Fruit fly (Drosophila melanogaster) whole organism, embryonic: ENCODE data around the gene Ptp10D.
A peak's percentile ranks its signal among the peaks of the same experiment; 100 is the strongest.

Experiments used
- Antp ChIP-seq: fragments of 200-800 bp; sonication (Bioruptor generic); optimal IDR thresholded peaks from 3 replicates; lab custom pipeline; 2016; ENCODE audit warnings: missing biosample characterization, missing genetic modification characterization
- Atf3 ChIP-seq: fragments of 200-800 bp; sonication (Bioruptor generic); optimal IDR thresholded peaks from 3 replicates; lab custom pipeline; 2016; ENCODE audit warnings: missing biosample characterization, missing genetic modification characterization
- Awh ChIP-seq: fragments of 200-800 bp; sonication (Bioruptor generic); IDR thresholded peaks from 2 replicates; pipeline ENCODE4, ENCODE4 v1.3.6; 2022; ENCODE audit warnings: missing biosample characterization, missing genetic modification characterization
- C15 ChIP-seq: fragments of 200-800 bp; sonication (Bioruptor generic); IDR thresholded peaks from 3 replicates; pipeline ENCODE4 v1.3.6; 2022; ENCODE audit warnings: missing biosample characterization, missing genetic modification characterization
- CG10267 ChIP-seq: fragments of 200-800 bp; sonication (Bioruptor generic); optimal IDR thresholded peaks from 2 replicates; lab custom pipeline; 2018; ENCODE audit warnings: missing biosample characterization, mild to moderate bottlenecking, missing genetic modification characterization, moderate library complexity
- CG11398 ChIP-seq: fragments of 200-800 bp; sonication (Bioruptor generic); optimal IDR thresholded peaks from 2 replicates; lab custom pipeline; 2016; ENCODE audit warnings: missing biosample characterization, missing genetic modification characterization
- CG11504 ChIP-seq: fragments of 200-800 bp; sonication (Bioruptor generic); optimal IDR thresholded peaks from 3 replicates; lab custom pipeline; 2019; ENCODE audit warnings: missing biosample characterization, mild to moderate bottlenecking, missing genetic modification characterization, moderate library complexity
- CG11560 ChIP-seq: fragments of 200-800 bp; sonication (Bioruptor generic); IDR thresholded peaks from 3 replicates; pipeline ENCODE4 v1.3.6; 2022; ENCODE audit warnings: missing biosample characterization, missing genetic modification characterization
- CG13894 ChIP-seq: fragments of 200-800 bp; sonication (Bioruptor generic); optimal IDR thresholded peaks from 3 replicates; lab custom pipeline; 2018; ENCODE audit warnings: missing biosample characterization, mild to moderate bottlenecking, missing genetic modification characterization, moderate library complexity
- CG14965 ChIP-seq: fragments of 200-800 bp; sonication (Bioruptor generic); optimal IDR thresholded peaks from 2 replicates; lab custom pipeline; 2016; ENCODE audit warnings: missing biosample characterization, missing genetic modification characterization, borderline replicate concordance
- CG15269 ChIP-seq: fragments of 200-800 bp; sonication (Bioruptor generic); optimal IDR thresholded peaks from 2 replicates; lab custom pipeline; 2018; ENCODE audit warnings: missing biosample characterization, mild to moderate bottlenecking, missing genetic modification characterization, moderate library complexity
- CG1529 ChIP-seq: fragments of 200-800 bp; sonication (Bioruptor generic); optimal IDR thresholded peaks from 3 replicates; lab custom pipeline; 2018; ENCODE audit warnings: missing biosample characterization, missing genetic modification characterization
- CG17829 ChIP-seq: fragments of 200-800 bp; optimal IDR thresholded peaks from 2 replicates; lab custom pipeline; 2019; ENCODE audit warnings: missing biosample characterization, mild to moderate bottlenecking, missing genetic modification characterization, moderate library complexity
- CG18476 ChIP-seq: fragments of 200-800 bp; sonication (Bioruptor generic); optimal IDR thresholded peaks from 2 replicates; lab custom pipeline; 2016; ENCODE audit warnings: missing biosample characterization, mild to moderate bottlenecking, missing genetic modification characterization
- CG2129 ChIP-seq: fragments of 200-800 bp; sonication (Bioruptor generic); IDR thresholded peaks from 2 replicates; pipeline ENCODE4 v1.3.6; 2022; ENCODE audit warnings: missing biosample characterization, missing genetic modification characterization; ENCODE audit not compliant: partially characterized antibody
- CG2678 ChIP-seq: fragments of 200-800 bp; sonication (Bioruptor generic); optimal IDR thresholded peaks from 3 replicates; lab custom pipeline; 2019; ENCODE audit warnings: missing biosample characterization, mild to moderate bottlenecking, missing genetic modification characterization, moderate library complexity
- CG2889 ChIP-seq: fragments of 200-800 bp; sonication (Bioruptor generic); IDR thresholded peaks from 3 replicates; pipeline ENCODE4 v1.3.6; 2022; ENCODE audit warnings: missing biosample characterization, missing genetic modification characterization
- CG31388 ChIP-seq: fragments of 200-800 bp; sonication (Bioruptor generic); optimal IDR thresholded peaks from 2 replicates; lab custom pipeline; 2016; ENCODE audit warnings: missing biosample characterization, missing genetic modification characterization
- CG4730 ChIP-seq: fragments of 200-800 bp; sonication (Bioruptor generic); IDR thresholded peaks from 2 replicates; pipeline ENCODE4 v1.3.6; 2022; ENCODE audit warnings: missing biosample characterization, missing genetic modification characterization
- CG6654 ChIP-seq: fragments of 200-800 bp; sonication (Bioruptor generic); optimal IDR thresholded peaks from 2 replicates; lab custom pipeline; 2017; ENCODE audit warnings: missing biosample characterization, mild to moderate bottlenecking, missing genetic modification characterization
- CG7839 ChIP-seq: fragments of 200-800 bp; sonication (Bioruptor generic); optimal IDR thresholded peaks from 3 replicates; lab custom pipeline; 2018; ENCODE audit warnings: missing biosample characterization, mild to moderate bottlenecking, missing genetic modification characterization, moderate library complexity
- CG7928 ChIP-seq: fragments of 200-800 bp; sonication (Bioruptor generic); optimal IDR thresholded peaks from 2 replicates; lab custom pipeline; 2017; ENCODE audit warnings: missing biosample characterization, mild to moderate bottlenecking, missing genetic modification characterization
- CG8478 ChIP-seq: fragments of >200 bp; optimal IDR thresholded peaks from 2 replicates; lab custom pipeline; 2018
- CG9797 ChIP-seq: fragments of 200-800 bp; sonication (Bioruptor generic); optimal IDR thresholded peaks from 3 replicates; lab custom pipeline; 2018; ENCODE audit warnings: missing biosample characterization, mild to moderate bottlenecking, missing genetic modification characterization
- CG9876 ChIP-seq: fragments of 200-800 bp; sonication (Bioruptor generic); optimal IDR thresholded peaks from 2 replicates; lab custom pipeline; 2016; ENCODE audit warnings: missing biosample characterization, missing genetic modification characterization
- CkIIα-i1 ChIP-seq: fragments of 200-800 bp; sonication (Bioruptor generic); IDR thresholded peaks from 2 replicates; pipeline ENCODE4 v1.3.6; 2022; ENCODE audit warnings: missing biosample characterization, missing genetic modification characterization
- Drgx ChIP-seq: fragments of 200-800 bp; sonication (Bioruptor generic); IDR thresholded peaks from 2 replicates; pipeline ENCODE4 v1.3.6; 2022; ENCODE audit warnings: missing biosample characterization, missing genetic modification characterization
- Gug ChIP-seq: fragments of 200-800 bp; sonication (Bioruptor generic); IDR thresholded peaks from 4 replicates; pipeline ENCODE4 v1.3.6; 2022; ENCODE audit warnings: missing biosample characterization, missing genetic modification characterization
- Hr78 ChIP-seq, 2 experiments: fragments of 200-800 bp in 1 of 2; fragments of >200 bp in 1 of 2; sonication (Bioruptor generic) in 1 of 2; optimal IDR thresholded peaks; 2 replicates each; lab custom pipeline; 2017 to 2019; ENCODE audit warnings: missing biosample characterization in 2 of 2, missing genetic modification characterization in 2 of 2, mild to moderate bottlenecking in 1 of 2, moderate library complexity in 1 of 2
- Mes4 ChIP-seq: fragments of 200-800 bp; sonication (Bioruptor generic); optimal IDR thresholded peaks from 2 replicates; lab custom pipeline; 2016; ENCODE audit warnings: missing biosample characterization, missing genetic modification characterization
- PHDP ChIP-seq: fragments of 200-800 bp; sonication (Bioruptor generic); optimal IDR thresholded peaks from 3 replicates; lab custom pipeline; 2018; ENCODE audit warnings: missing biosample characterization, mild to moderate bottlenecking, missing genetic modification characterization, moderate library complexity
- Ptx1 ChIP-seq: fragments of 200-800 bp; sonication (Bioruptor generic); IDR thresholded peaks from 2 replicates; pipeline ENCODE4 v1.3.6; 2022; ENCODE audit warnings: missing biosample characterization, missing genetic modification characterization
- Ravus ChIP-seq: fragments of 200-800 bp; sonication (Bioruptor generic); IDR thresholded peaks from 2 replicates; pipeline ENCODE4 v1.3.6; 2022; ENCODE audit warnings: missing biosample characterization, missing genetic modification characterization
- Rfx ChIP-seq: fragments of 200-800 bp; sonication (Bioruptor generic); IDR thresholded peaks from 2 replicates; pipeline ENCODE4 v1.3.6; 2022; ENCODE audit warnings: missing biosample characterization, missing genetic modification characterization
- Scr ChIP-seq: fragments of 200-800 bp; sonication (Bioruptor generic); IDR thresholded peaks from 2 replicates; pipeline ENCODE4 v1.3.6; 2022; ENCODE audit warnings: missing biosample characterization, missing genetic modification characterization; ENCODE audit not compliant: partially characterized antibody
- Side ChIP-seq: fragments of 200-800 bp; sonication (Bioruptor generic); optimal IDR thresholded peaks from 2 replicates; lab custom pipeline; 2016; ENCODE audit warnings: missing biosample characterization, missing genetic modification characterization
- Stat92E ChIP-seq, 3 experiments: fragments of >200 bp in 2 of 3; fragments of 200-800 bp in 1 of 3; sonication (Bioruptor generic) in 1 of 3; optimal IDR thresholded peaks; 2 replicates each; lab custom pipeline; 2017 to 2019; ENCODE audit warnings: missing biosample characterization in 3 of 3, missing genetic modification characterization in 3 of 3, mild to moderate bottlenecking in 1 of 3, moderate library complexity in 1 of 3
- ab ChIP-seq: fragments of 200-800 bp; sonication (Bioruptor generic); optimal IDR thresholded peaks from 2 replicates; lab custom pipeline; 2016; ENCODE audit warnings: missing biosample characterization, missing genetic modification characterization
- caup ChIP-seq: fragments of 200-800 bp; sonication (Bioruptor generic); optimal IDR thresholded peaks from 3 replicates; lab custom pipeline; 2017; ENCODE audit warnings: missing biosample characterization, mild to moderate bottlenecking, missing genetic modification characterization, moderate library complexity; ENCODE audit not compliant: severe bottlenecking
- dan ChIP-seq: fragments of 200-800 bp; sonication (Bioruptor generic); IDR thresholded peaks from 2 replicates; pipeline ENCODE4 v1.3.6; 2022; ENCODE audit warnings: missing biosample characterization, missing genetic modification characterization
- dati ChIP-seq: fragments of 200-800 bp; sonication (Bioruptor generic); IDR thresholded peaks from 2 replicates; pipeline ENCODE4 v1.3.6; 2022; ENCODE audit warnings: missing biosample characterization, missing genetic modification characterization
- emc ChIP-seq: fragments of 200-800 bp; sonication (Bioruptor generic); optimal IDR thresholded peaks from 2 replicates; lab custom pipeline; 2016; ENCODE audit warnings: missing biosample characterization, missing genetic modification characterization
- gcm2 ChIP-seq: fragments of 200-800 bp; sonication (Bioruptor generic); optimal IDR thresholded peaks from 2 replicates; lab custom pipeline; 2016; ENCODE audit warnings: missing biosample characterization, missing genetic modification characterization
- gsb-n ChIP-seq: fragments of 200-800 bp; sonication (Bioruptor generic); optimal IDR thresholded peaks from 3 replicates; lab custom pipeline; 2018; ENCODE audit warnings: missing biosample characterization, mild to moderate bottlenecking, missing genetic modification characterization
- hth ChIP-seq: fragments of >200 bp; optimal IDR thresholded peaks from 2 replicates; lab custom pipeline; 2017; ENCODE audit warnings: inconsistent platforms
- kah ChIP-seq: fragments of 200-800 bp; sonication (Bioruptor generic); optimal IDR thresholded peaks from 2 replicates; lab custom pipeline; 2018; ENCODE audit warnings: missing biosample characterization, mild to moderate bottlenecking, missing genetic modification characterization
- lbe ChIP-seq: fragments of 200-800 bp; sonication (Bioruptor generic); optimal IDR thresholded peaks from 2 replicates; lab custom pipeline; 2016; ENCODE audit warnings: missing biosample characterization, mild to moderate bottlenecking, missing genetic modification characterization
- oc ChIP-seq: fragments of 200-800 bp; sonication (Bioruptor generic); optimal IDR thresholded peaks from 2 replicates; lab custom pipeline; 2018; ENCODE audit warnings: missing biosample characterization, mild to moderate bottlenecking, missing genetic modification characterization, moderate library complexity
- tll ChIP-seq, 2 experiments: fragments of 200-800 bp in 1 of 2; fragments of >200 bp in 1 of 2; sonication (Bioruptor generic) in 1 of 2; optimal IDR thresholded peaks; 2 replicates each; lab custom pipeline; 2017 to 2019; ENCODE audit warnings: missing biosample characterization in 2 of 2, missing genetic modification characterization in 2 of 2, mild to moderate bottlenecking in 1 of 2, moderate library complexity in 1 of 2
- vfl ChIP-seq: fragments of 200-800 bp; sonication (Bioruptor generic); optimal IDR thresholded peaks from 2 replicates; lab custom pipeline; 2016; ENCODE audit warnings: missing biosample characterization, missing genetic modification characterization
- vnd ChIP-seq: fragments of 200-800 bp; sonication (Bioruptor generic); IDR thresholded peaks from 3 replicates; pipeline ENCODE4 v1.3.6; 2022; ENCODE audit warnings: missing biosample characterization, missing genetic modification characterization; ENCODE audit not compliant: partially characterized antibody

The Ptp10D gene

dm6 chrX:11628986-11629571, 7.3 kb downstream of the Ptp10D start (continued):
- TF ChIP-seq oc (tag; lab: Kevin White, UChicago) (peak; percentile 57), CG11398 (no peak), CG1529 (GFP tag; lab: Kevin White, UChicago) (peak; percentile 58), CG11504 (tag; lab: Kevin White, UChicago) (peak; percentile 66), CG4730 (GFP tag; lab: Robert Waterston, UW) (0 out of 2 replicates have a peak, but pooled peaks have one; percentile 45), ab (GFP tag; lab: Kevin White, UChicago) (no peak), CG7839 (tag; lab: Kevin White, UChicago) (peak; percentile 62), Hr78 (GFP tag; optimal IDR thresholded peaks at IDR 0.05; lab: Kevin White, UChicago) (no peak), Ptx1 (GFP tag; lab: Robert Waterston, UW) (peak; percentile 44; the same call in 1 of the 2 replicates), C15 (GFP tag; lab: Robert Waterston, UW) (no peak), Ravus (GFP tag; lab: Robert Waterston, UW) (no peak), CG2678 (tag; lab: Kevin White, UChicago) (peak; percentile 60), CG2129 (GFP tag; lab: Robert Waterston, UW) (no peak), Rfx (GFP tag; lab: Robert Waterston, UW) (peak; percentile 34; the same call in 1 of the 2 replicates), CG10267 (tag; lab: Kevin White, UChicago) (peak; percentile 66), lbe (GFP tag; lab: Kevin White, UChicago) (no peak), Mes4 (peak; percentile 33), CG31388 (GFP tag; lab: Kevin White, UChicago) (peak; percentile 33), kah (GFP tag; lab: Kevin White, UChicago) (no peak), CG15269 (tag; lab: Kevin White, UChicago) (peak; percentile 3), CG9876 (GFP tag; lab: Kevin White, UChicago) (no peak), Side (GFP tag; lab: Kevin White, UChicago) (no peak), CG14965 (no peak), emc (no peak), CG6654 (GFP tag; lab: Kevin White, UChicago) (no peak), vnd (GFP tag; lab: Robert Waterston, UW) (no peak), Antp (no peak), caup (GFP tag; lab: Kevin White, UChicago) (no peak), Drgx (GFP tag; lab: Robert Waterston, UW) (no peak), CG9797 (GFP tag; lab: Kevin White, UChicago) (no peak), CG7928 (GFP tag; lab: Kevin White, UChicago) (no peak)

dm6 chrX:11631704-11632103, 9.9 kb downstream of the Ptp10D start:
- no peak for TF ChIP-seq vfl
- peak; percentile 2 for TF ChIP-seq gsb-n (tag; lab: Kevin White, UChicago)
- no peak for TF ChIP-seq CG2889
- no peak for TF ChIP-seq PHDP (tag; lab: Kevin White, UChicago)
- no peak for TF ChIP-seq CG31388 (GFP tag; lab: Kevin White, UChicago)
- TF ChIP-seq CG17829 (tag; lab: Kevin White, UChicago), result no peak
- no peak for TF ChIP-seq tll (GFP tag; optimal IDR thresholded peaks at IDR 0.05; lab: Kevin White, UChicago)
- TF ChIP-seq dati (GFP tag; lab: Robert Waterston, UW), result no peak
- TF ChIP-seq Awh, result no peak
- TF ChIP-seq CG13894 (tag; lab: Kevin White, UChicago), result no peak
- no peak for TF ChIP-seq CG11560 (tag; lab: Robert Waterston, UW)
- TF ChIP-seq CG18476, result no peak
- no peak for TF ChIP-seq dan (GFP tag; lab: Robert Waterston, UW)
- TF ChIP-seq Stat92E (GFP tag; optimal IDR thresholded peaks at IDR 0.05; lab: Kevin White, UChicago), result no peak
- peak; percentile 51 for TF ChIP-seq oc (tag; lab: Kevin White, UChicago)
- no peak for TF ChIP-seq hth (lab: Kevin White, UChicago)
- TF ChIP-seq Atf3, result no peak
- TF ChIP-seq CG8478, result no peak
- TF ChIP-seq CkIIα-i1 (GFP tag; lab: Robert Waterston, UW), result no peak
- TF ChIP-seq Scr (GFP tag; lab: Robert Waterston, UW), result no peak
- no peak for TF ChIP-seq Gug (GFP tag; lab: Robert Waterston, UW)
- no peak for TF ChIP-seq gcm2 (GFP tag; lab: Kevin White, UChicago)
